Worm (Caenorhabditis elegans) whole organism, L3 larva: ENCODE results near the gene srx-118.

Source experiments
- ceh-28 ChIP-seq: fragments of 150-350 bp; optimal IDR thresholded peaks from 2 replicates; lab custom pipeline; 2014; ENCODE audit warnings: missing biosample characterization, missing genetic modification reagents, missing genetic modification characterization
- egl-27 ChIP-seq: sonication (generic microtip); optimal IDR thresholded peaks from 4 replicates; lab custom pipeline; 2017; ENCODE audit warnings: missing biosample characterization, missing genetic modification reagents, missing genetic modification characterization
- mml-1 ChIP-seq: fragments of 150-350 bp; sonication (generic microtip); optimal IDR thresholded peaks from 3 replicates; lab custom pipeline; 2014; ENCODE audit warnings: missing biosample characterization, missing genetic modification characterization
- pqm-1 ChIP-seq: fragments of 150-350 bp; optimal IDR thresholded peaks from 2 replicates; lab custom pipeline; 2017; ENCODE audit warnings: missing biosample characterization, missing genetic modification characterization, inconsistent platforms

DNA sequence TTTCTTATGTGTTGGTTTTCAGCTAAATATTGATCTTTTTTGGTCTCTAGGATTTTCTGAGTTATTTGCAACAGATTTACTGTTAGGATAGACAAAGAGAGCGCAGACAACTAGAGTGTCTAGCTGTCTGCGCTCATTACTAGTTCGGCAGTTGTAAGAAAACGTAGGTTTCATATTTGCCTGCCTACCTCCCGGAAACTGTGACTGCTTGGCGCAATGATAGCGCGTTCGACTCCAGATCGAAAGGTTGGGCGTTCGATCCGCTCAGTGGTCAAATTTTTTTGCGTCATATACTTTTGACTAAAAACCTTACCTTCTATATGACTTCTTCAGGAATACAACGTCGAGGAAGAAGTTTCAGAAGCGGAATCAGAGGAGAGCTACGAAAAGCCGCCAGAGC, 13.8 kb downstream of the srx-118 start:
- no peak for TF ChIP-seq mml-1
- no peak for TF ChIP-seq ceh-28 (tag; lab: Kevin White, UChicago)
- TF ChIP-seq pqm-1 (tag; lab: Kevin White, UChicago), result no peak
- no peak for TF ChIP-seq egl-27 (tag; lab: Kevin White, UChicago)
